Fruit fly (Drosophila melanogaster) whole organism, embryonic: Measurements from ENCODE around the gene CG15741.
A peak's percentile ranks its signal among the peaks of the same experiment; 100 is the strongest.

Experiments
- Asciz ChIP-seq: fragments of 200-800 bp; sonication (Bioruptor generic); optimal IDR thresholded peaks from 2 replicates; lab custom pipeline; 2017; ENCODE audit warnings: missing biosample characterization, mild to moderate bottlenecking, missing genetic modification characterization, missing genetic modification reagents
- CG10431 ChIP-seq: fragments of 200-800 bp; sonication (Bioruptor generic); optimal IDR thresholded peaks from 3 replicates; lab custom pipeline; 2018; ENCODE audit warnings: missing biosample characterization, mild to moderate bottlenecking, missing genetic modification characterization
- CG11247 ChIP-seq: fragments of 200-800 bp; sonication (Bioruptor generic); IDR thresholded peaks from 2 replicates; pipeline ENCODE4 v1.3.6; 2022; ENCODE audit warnings: missing biosample characterization, missing genetic modification characterization
- CG12219 ChIP-seq: fragments of 200-800 bp; sonication (Bioruptor generic); optimal IDR thresholded peaks from 3 replicates; lab custom pipeline; 2018; ENCODE audit warnings: missing biosample characterization, mild to moderate bottlenecking, missing genetic modification characterization
- CG12236 ChIP-seq: fragments of 200-800 bp; sonication (Bioruptor generic); optimal IDR thresholded peaks from 2 replicates; lab custom pipeline; 2016; ENCODE audit warnings: missing biosample characterization, missing genetic modification characterization
- CG1233 ChIP-seq: fragments of 200-800 bp; sonication (Bioruptor generic); optimal IDR thresholded peaks from 4 replicates; lab custom pipeline; 2018; ENCODE audit warnings: missing biosample characterization, mild to moderate bottlenecking, missing genetic modification characterization
- CG14050 ChIP-seq: fragments of 200-800 bp; sonication (Bioruptor generic); IDR thresholded peaks from 3 replicates; pipeline ENCODE4 v1.3.6; 2022; ENCODE audit warnings: missing biosample characterization, missing genetic modification characterization
- CG15073 ChIP-seq: fragments of 200-800 bp; sonication (Bioruptor generic); optimal IDR thresholded peaks from 2 replicates; lab custom pipeline; 2016; ENCODE audit warnings: missing biosample characterization, missing genetic modification characterization
- CG1832 ChIP-seq: fragments of 200-800 bp; sonication (Bioruptor generic); optimal IDR thresholded peaks from 2 replicates; lab custom pipeline; 2017; ENCODE audit warnings: missing biosample characterization, mild to moderate bottlenecking, missing genetic modification characterization, inconsistent platforms
- CG18619 ChIP-seq: fragments of 200-800 bp; sonication (Bioruptor generic); optimal IDR thresholded peaks from 3 replicates; lab custom pipeline; 2017; ENCODE audit warnings: missing biosample characterization, mild to moderate bottlenecking, missing genetic modification characterization
- CG6175 ChIP-seq: fragments of 200-800 bp; sonication (Bioruptor generic); IDR thresholded peaks from 3 replicates; pipeline ENCODE4 v1.3.6; 2022; ENCODE audit warnings: missing biosample characterization, missing genetic modification characterization
- CG6854 ChIP-seq: fragments of 200-800 bp; sonication (Bioruptor generic); optimal IDR thresholded peaks from 3 replicates; lab custom pipeline; 2017; ENCODE audit warnings: missing biosample characterization, mild to moderate bottlenecking, missing genetic modification characterization
- CG7372 ChIP-seq: fragments of 200-800 bp; sonication (Bioruptor generic); IDR thresholded peaks from 2 replicates; pipeline ENCODE4 v1.3.6; 2022; ENCODE audit warnings: missing biosample characterization, missing genetic modification characterization
- CG7745 ChIP-seq: fragments of 200-800 bp; sonication (Bioruptor generic); optimal IDR thresholded peaks from 2 replicates; lab custom pipeline; 2018; ENCODE audit warnings: missing biosample characterization, mild to moderate bottlenecking, missing genetic modification characterization, moderate library complexity
- CG9797 ChIP-seq: fragments of 200-800 bp; sonication (Bioruptor generic); optimal IDR thresholded peaks from 3 replicates; lab custom pipeline; 2018; ENCODE audit warnings: missing biosample characterization, mild to moderate bottlenecking, missing genetic modification characterization
- CkIIα-i1 ChIP-seq: fragments of 200-800 bp; sonication (Bioruptor generic); IDR thresholded peaks from 2 replicates; pipeline ENCODE4 v1.3.6; 2022; ENCODE audit warnings: missing biosample characterization, missing genetic modification characterization
- E2f2 ChIP-seq: fragments of 200-800 bp; sonication (Bioruptor generic); IDR thresholded peaks from 2 replicates; pipeline ENCODE4 v1.3.6; 2022; ENCODE audit warnings: missing biosample characterization, missing genetic modification characterization
- Fer3 ChIP-seq: fragments of 200-800 bp; sonication (Bioruptor generic); optimal IDR thresholded peaks from 2 replicates; lab custom pipeline; 2018; ENCODE audit warnings: missing biosample characterization, mild to moderate bottlenecking, missing genetic modification characterization, moderate library complexity
- HLHmδ ChIP-seq: fragments of 200-800 bp; sonication (Bioruptor generic); optimal IDR thresholded peaks from 2 replicates; lab custom pipeline; 2018; ENCODE audit warnings: missing biosample characterization, mild to moderate bottlenecking, missing genetic modification characterization, moderate library complexity
- Kr ChIP-seq: fragments of 200-800 bp; sonication (Bioruptor generic); optimal IDR thresholded peaks from 2 replicates; lab custom pipeline; 2017; ENCODE audit warnings: missing biosample characterization, mild to moderate bottlenecking, missing genetic modification characterization
- Pdp1 ChIP-seq, 2 experiments: fragments of 200-800 bp; sonication (Bioruptor generic); optimal IDR thresholded peaks; 3 replicates each; lab custom pipeline; 2016; ENCODE audit warnings: missing biosample characterization in 2 of 2, missing genetic modification characterization in 2 of 2, mild to moderate bottlenecking in 1 of 2, moderate library complexity in 1 of 2
- Sox102F ChIP-seq: fragments of 200-800 bp; sonication (Bioruptor generic); optimal IDR thresholded peaks from 2 replicates; lab custom pipeline; 2018; ENCODE audit warnings: missing biosample characterization, mild to moderate bottlenecking, missing genetic modification characterization, moderate library complexity
- TFAM ChIP-seq: fragments of 200-800 bp; sonication (Bioruptor generic); optimal IDR thresholded peaks from 2 replicates; lab custom pipeline; 2017; ENCODE audit warnings: missing biosample characterization, missing genetic modification characterization, inconsistent platforms
- al ChIP-seq: fragments of 200-800 bp; sonication (Bioruptor generic); IDR thresholded peaks from 2 replicates; pipeline ENCODE4 v1.3.6; 2022; ENCODE audit warnings: missing biosample characterization, missing genetic modification characterization
- ara ChIP-seq: fragments of 200-800 bp; sonication (Bioruptor generic); IDR thresholded peaks from 2 replicates; pipeline ENCODE4 v1.3.6; 2022; ENCODE audit warnings: missing biosample characterization, missing genetic modification characterization
- cad ChIP-seq: fragments of >200 bp; optimal IDR thresholded peaks from 2 replicates; lab custom pipeline; 2017; ENCODE audit warnings: missing biosample characterization, missing genetic modification characterization
- corto ChIP-seq: fragments of 200-800 bp; sonication (Bioruptor generic); optimal IDR thresholded peaks from 2 replicates; lab custom pipeline; 2016; ENCODE audit warnings: missing biosample characterization, mild to moderate bottlenecking, missing genetic modification characterization, moderate library complexity
- dmrt99B ChIP-seq: fragments of 200-800 bp; sonication (Bioruptor generic); optimal IDR thresholded peaks from 2 replicates; lab custom pipeline; 2018; ENCODE audit warnings: missing biosample characterization, mild to moderate bottlenecking, missing genetic modification characterization, moderate library complexity
- en ChIP-seq: fragments of 200-800 bp; sonication (Bioruptor generic); optimal IDR thresholded peaks from 2 replicates; lab custom pipeline; 2016; ENCODE audit warnings: missing biosample characterization, missing genetic modification characterization
- exex ChIP-seq: fragments of 200-800 bp; sonication (Bioruptor generic); optimal IDR thresholded peaks from 4 replicates; lab custom pipeline; 2018; ENCODE audit warnings: missing biosample characterization, mild to moderate bottlenecking, missing genetic modification characterization, moderate library complexity
- gcm ChIP-seq: fragments of 200-800 bp; sonication (Bioruptor generic); optimal IDR thresholded peaks from 2 replicates; lab custom pipeline; 2019; ENCODE audit warnings: missing biosample characterization, mild to moderate bottlenecking, missing genetic modification characterization, moderate library complexity
- gcm2 ChIP-seq: fragments of 200-800 bp; sonication (Bioruptor generic); optimal IDR thresholded peaks from 2 replicates; lab custom pipeline; 2016; ENCODE audit warnings: missing biosample characterization, missing genetic modification characterization
- hbn ChIP-seq: fragments of 200-800 bp; sonication (Bioruptor generic); IDR thresholded peaks from 2 replicates; pipeline ENCODE4 v1.3.6; 2022; ENCODE audit warnings: missing biosample characterization, missing genetic modification characterization; ENCODE audit not compliant: partially characterized antibody
- hkb ChIP-seq, 2 experiments: fragments of 200-800 bp in 1 of 2; fragments of >200 bp in 1 of 2; sonication (Bioruptor generic) in 1 of 2; IDR thresholded peaks in 1 of 2; optimal IDR thresholded peaks in 1 of 2; 2 replicates each; pipeline versions ENCODE4 v1.3.6 to Lab custom; 2017 to 2022; ENCODE audit warnings: missing biosample characterization in 1 of 2, missing genetic modification characterization in 1 of 2
- onecut ChIP-seq: fragments of 200-800 bp; sonication (Bioruptor generic); IDR thresholded peaks from 2 replicates; pipeline ENCODE4 v1.3.6; 2022; ENCODE audit warnings: missing biosample characterization, missing genetic modification characterization
- org-1 ChIP-seq: fragments of 200-800 bp; sonication (Bioruptor generic); optimal IDR thresholded peaks from 2 replicates; lab custom pipeline; 2017; ENCODE audit warnings: missing biosample characterization, missing genetic modification characterization
- pita ChIP-seq: fragments of 200-800 bp; sonication (Bioruptor generic); optimal IDR thresholded peaks from 2 replicates; lab custom pipeline; 2017; ENCODE audit warnings: missing biosample characterization, mild to moderate bottlenecking, missing genetic modification characterization
- salm ChIP-seq: fragments of 200-800 bp; sonication (Bioruptor generic); optimal IDR thresholded peaks from 2 replicates; lab custom pipeline; 2018; ENCODE audit warnings: missing biosample characterization, mild to moderate bottlenecking, missing genetic modification characterization
- slp2 ChIP-seq: fragments of 200-800 bp; sonication (Bioruptor generic); optimal IDR thresholded peaks from 2 replicates; lab custom pipeline; 2016; ENCODE audit warnings: missing biosample characterization, missing genetic modification characterization
- sna ChIP-seq: fragments of 200-800 bp; sonication (Bioruptor generic); IDR thresholded peaks from 2 replicates; pipeline ENCODE4 v1.3.6; 2022; ENCODE audit warnings: missing biosample characterization, missing genetic modification characterization; ENCODE audit not compliant: partially characterized antibody
- sqz ChIP-seq: fragments of 200-800 bp; sonication (Bioruptor generic); optimal IDR thresholded peaks from 3 replicates; lab custom pipeline; 2018; ENCODE audit warnings: missing biosample characterization, mild to moderate bottlenecking, missing genetic modification characterization
- ssp ChIP-seq: fragments of 200-800 bp; sonication (Bioruptor generic); IDR thresholded peaks from 2 replicates; pipeline ENCODE4 v1.3.6; 2022; ENCODE audit warnings: missing biosample characterization, missing genetic modification characterization
- tll ChIP-seq, 2 experiments: fragments of 200-800 bp in 1 of 2; fragments of >200 bp in 1 of 2; sonication (Bioruptor generic) in 1 of 2; optimal IDR thresholded peaks; 2 replicates each; lab custom pipeline; 2017 to 2019; ENCODE audit warnings: missing biosample characterization in 2 of 2, missing genetic modification characterization in 2 of 2, mild to moderate bottlenecking in 1 of 2, moderate library complexity in 1 of 2
- vnd ChIP-seq: fragments of 200-800 bp; sonication (Bioruptor generic); IDR thresholded peaks from 3 replicates; pipeline ENCODE4 v1.3.6; 2022; ENCODE audit warnings: missing biosample characterization, missing genetic modification characterization; ENCODE audit not compliant: partially characterized antibody
- wdn ChIP-seq: fragments of 200-800 bp; sonication (Bioruptor generic); IDR thresholded peaks from 2 replicates; pipeline ENCODE4 v1.3.6; 2022; ENCODE audit warnings: missing biosample characterization, missing genetic modification characterization
- zen ChIP-seq: fragments of 200-800 bp; sonication (Bioruptor generic); optimal IDR thresholded peaks from 3 replicates; lab custom pipeline; 2018; ENCODE audit warnings: missing biosample characterization, mild to moderate bottlenecking, missing genetic modification characterization, moderate library complexity
- zfh1 ChIP-seq: fragments of 200-800 bp; sonication (Bioruptor generic); IDR thresholded peaks from 3 replicates; pipeline ENCODE4 v1.3.6; 2022; ENCODE audit warnings: missing biosample characterization, missing genetic modification characterization

Gene CG15741

DNA sequence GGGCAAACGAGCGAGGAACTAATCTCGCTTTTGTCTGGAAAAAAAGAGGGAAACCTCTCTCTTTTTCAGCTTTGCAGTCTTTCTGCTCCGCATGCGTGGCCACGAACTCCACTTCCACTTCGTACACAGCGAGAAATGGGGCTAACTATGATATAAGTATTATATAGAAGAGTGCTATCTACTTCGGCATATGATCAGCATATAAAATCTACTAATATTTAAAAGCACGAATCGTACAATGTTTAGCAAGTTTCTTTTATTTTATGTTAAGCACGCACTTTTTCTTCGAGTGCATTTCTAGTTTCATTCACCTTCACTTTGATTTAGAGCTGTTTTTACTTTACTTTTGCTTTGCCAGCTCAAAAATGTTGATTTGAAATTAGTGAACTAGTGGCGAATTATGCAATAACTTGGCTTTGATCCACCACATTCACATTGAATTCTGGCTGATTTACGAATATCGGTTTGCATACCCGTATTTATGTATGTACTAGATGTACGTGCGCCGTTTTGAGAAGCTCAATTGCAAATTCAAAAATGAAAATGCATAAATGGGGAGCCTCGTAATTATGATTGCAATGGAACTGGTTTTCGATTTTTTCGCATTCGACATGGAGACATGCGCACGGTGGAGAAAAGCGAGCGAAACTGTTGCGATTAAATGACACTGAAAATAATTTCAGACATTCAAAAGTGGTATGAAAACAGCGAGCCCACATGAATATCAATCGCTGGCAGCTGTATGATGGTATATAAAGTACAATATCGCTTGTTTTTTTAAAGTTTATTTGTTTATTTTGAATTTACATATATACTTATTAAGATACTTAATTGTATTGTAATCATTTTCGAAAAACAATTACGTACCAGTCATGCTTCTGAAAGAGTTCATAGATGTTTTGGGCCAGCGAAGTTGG is 20.0 kb upstream of the CG15741 start (continued):
- TF ChIP-seq sna: no peak
- peak; percentile 69 for TF ChIP-seq Asciz
- TF ChIP-seq zfh1: peak; percentile 86
- peak; percentile 81 to 82 for TF ChIP-seq Pdp1 (GFP tag; optimal IDR thresholded peaks at IDR 0.05; lab: Kevin White, UChicago)
- peak; percentile 66 for TF ChIP-seq CG11247 (GFP tag; lab: Robert Waterston, UW)
- TF ChIP-seq Fer3 (tag; lab: Kevin White, UChicago): peak; percentile 66
- TF ChIP-seq Kr (GFP tag; lab: Kevin White, UChicago): no peak
- TF ChIP-seq ara (GFP tag; lab: Robert Waterston, UW): peak; percentile 88
- no peak for TF ChIP-seq hbn
- TF ChIP-seq CG9797 (GFP tag; lab: Kevin White, UChicago): no peak
- no peak for TF ChIP-seq exex
- TF ChIP-seq TFAM (GFP tag; lab: Kevin White, UChicago): peak; percentile 15
- no peak for TF ChIP-seq CG1832 (GFP tag; lab: Kevin White, UChicago)
- peak; percentile 84 for TF ChIP-seq Sox102F (GFP tag; lab: Kevin White, UChicago)
- no peak for TF ChIP-seq CG10431 (GFP tag; lab: Kevin White, UChicago)
- TF ChIP-seq gcm: peak; percentile 67
- TF ChIP-seq hkb (optimal IDR thresholded peaks at IDR 0.05; lab: Kevin White, UChicago): no peak
- TF ChIP-seq hkb (GFP tag; IDR thresholded peaks at IDR 0.05; lab: Robert Waterston, UW): peak; percentile 80
- 0 out of 2 replicates have a peak, but pooled peaks have one; percentile 30 for TF ChIP-seq al
- TF ChIP-seq CG14050 (GFP tag; lab: Robert Waterston, UW): peak; percentile 70
- TF ChIP-seq CG1233 (GFP tag; lab: Kevin White, UChicago): peak; percentile 89
- peak; percentile 62 for TF ChIP-seq zen (tag; lab: Kevin White, UChicago)
- peak; percentile 62 for TF ChIP-seq ssp
- TF ChIP-seq en: peak; percentile 52
- TF ChIP-seq wdn (GFP tag; lab: Robert Waterston, UW): no peak
- peak; percentile 78 for TF ChIP-seq CG7372
- TF ChIP-seq dmrt99B (tag; lab: Kevin White, UChicago): peak; percentile 93
- peak; percentile 66 for TF ChIP-seq org-1
- peak; percentile 36 for TF ChIP-seq CG18619 (GFP tag; lab: Kevin White, UChicago)
- TF ChIP-seq gcm2: no peak
- no peak for TF ChIP-seq cad (GFP tag; lab: Kevin White, UChicago)
- peak; percentile 77 for TF ChIP-seq slp2 (GFP tag; lab: Kevin White, UChicago)
- TF ChIP-seq CkIIα-i1: no peak
- TF ChIP-seq pita: no peak
- TF ChIP-seq E2f2 (GFP tag; lab: Robert Waterston, UW): peak; percentile 57; the same call in 1 of the 2 replicates
- TF ChIP-seq CG12236: peak; percentile 22
- no peak for TF ChIP-seq CG15073 (GFP tag; lab: Kevin White, UChicago)
- TF ChIP-seq sqz (GFP tag; lab: Kevin White, UChicago): peak; percentile 32
- TF ChIP-seq vnd: no peak
- no peak for TF ChIP-seq tll (GFP tag; optimal IDR thresholded peaks at IDR 0.05; lab: Kevin White, UChicago)
- peak; percentile 85 for TF ChIP-seq onecut (GFP tag; lab: Robert Waterston, UW)
- no peak for TF ChIP-seq HLHmδ
- TF ChIP-seq CG6854: no peak
- peak; percentile 27; the same call in 1 of the 3 replicates for TF ChIP-seq CG6175 (GFP tag; lab: Robert Waterston, UW)
- TF ChIP-seq salm (tag; lab: Kevin White, UChicago): peak; percentile 17
- TF ChIP-seq CG12219 (GFP tag; lab: Kevin White, UChicago): peak; percentile 69
- TF ChIP-seq CG7745 (tag; lab: Kevin White, UChicago): no peak
- peak; percentile 41 for TF ChIP-seq corto (GFP tag; lab: Kevin White, UChicago)
